Fruit fly (Drosophila melanogaster): ENCODE data around the gene Sc2.

DNA sequence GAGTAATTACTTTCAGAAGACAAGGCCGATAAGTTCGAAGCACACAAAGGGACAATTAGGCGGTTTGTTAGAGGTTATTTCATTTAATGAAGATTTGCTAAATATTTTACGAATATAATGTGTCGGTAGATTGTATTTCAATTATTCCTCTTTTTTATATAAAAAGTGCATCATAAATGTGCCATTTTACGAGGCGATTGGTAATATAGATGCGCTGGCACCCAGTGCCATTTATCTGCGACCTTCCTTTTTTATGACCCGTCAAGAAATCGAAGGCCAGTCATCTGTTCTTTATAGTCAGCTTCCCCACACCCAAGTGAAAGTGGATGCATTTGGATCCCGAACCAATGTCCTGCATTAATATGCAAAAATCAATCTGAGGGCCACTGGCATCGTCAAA is 24.2 kb downstream of the Sc2 start:
- TF ChIP-seq kay (GFP tag; ENCODE audit: borderline replicate concordance), result no peak
- TF ChIP-seq CG7101 (tag; optimal IDR thresholded peaks at IDR 0.05), result no peak
- TF ChIP-seq CG12768 (GFP tag; optimal IDR thresholded peaks at IDR 0.05), result no peak
- TF ChIP-seq cic (GFP tag; optimal IDR thresholded peaks at IDR 0.05), result no peak
- no peak for TF ChIP-seq ovo (GFP tag; optimal IDR thresholded peaks at IDR 0.05)
- TF ChIP-seq Clk (GFP tag; optimal IDR thresholded peaks at IDR 0.05), result no peak
- no peak for TF ChIP-seq pad (GFP tag; optimal IDR thresholded peaks at IDR 0.05)
- TF ChIP-seq Hr96 (GFP tag; optimal IDR thresholded peaks at IDR 0.05), result no peak
- no peak for TF ChIP-seq CG7045 (GFP tag; optimal IDR thresholded peaks at IDR 0.05)
- TF ChIP-seq CG11617 (GFP tag; optimal IDR thresholded peaks at IDR 0.05), result no peak
- TF ChIP-seq CG1620 (GFP tag; optimal IDR thresholded peaks at IDR 0.05), result no peak

All from whole organism, adult.